Worm (Caenorhabditis elegans) whole organism, L4/young adult: ENCODE results near the gene srbc-1.

Experiments
- W03F9.2 ChIP-seq: fragments of 150-350 bp; optimal IDR thresholded peaks from 2 replicates; lab custom pipeline; 2014; ENCODE audit warnings: missing biosample characterization, missing genetic modification characterization
- dao-5 ChIP-seq: sonication (generic microtip); optimal IDR thresholded peaks from 2 replicates; lab custom pipeline; 2016; ENCODE audit warnings: missing genotype, missing genetic modification characterization, moderate library complexity, missing compliant biosample characterization
- him-1 ChIP-seq: sonication (generic microtip); optimal IDR thresholded peaks from 2 replicates; lab custom pipeline; 2016; ENCODE audit warnings: missing genotype, missing genetic modification reagents, missing genetic modification characterization, missing compliant biosample characterization

ce11 chrV:3281523-3281922 lies 20.3 kb downstream of the srbc-1 start, which contains the start of gene T28A11.25:
- TF ChIP-seq him-1 (tag; lab: Kevin White, UChicago) (no peak), dao-5 (tag; lab: Kevin White, UChicago) (no peak), W03F9.2 (tag; lab: Kevin White, UChicago) (no peak)
